Worm (Caenorhabditis elegans) whole organism, late embryonic: Measurements from ENCODE around the gene twk-44.

Experiments used
- ceh-14 ChIP-seq: sonication (generic microtip); optimal IDR thresholded peaks from 2 replicates; lab custom pipeline; 2016; ENCODE audit warnings: missing genotype, missing genetic modification characterization, missing compliant biosample characterization
- ceh-30 ChIP-seq: fragments of 150-350 bp; optimal IDR thresholded peaks from 2 replicates; lab custom pipeline; 2014; ENCODE audit warnings: missing biosample characterization, missing genetic modification characterization
- dmd-4 ChIP-seq: sonication (generic microtip); optimal IDR thresholded peaks from 2 replicates; lab custom pipeline; 2016; ENCODE audit warnings: borderline replicate concordance, missing genetic modification characterization, missing compliant biosample characterization
- fkh-10 ChIP-seq: fragments of 150-350 bp; optimal IDR thresholded peaks from 2 replicates; lab custom pipeline; 2014; ENCODE audit warnings: missing biosample characterization, missing genetic modification reagents, missing genetic modification characterization
- hlh-6 ChIP-seq: sonication (generic microtip); optimal IDR thresholded peaks from 2 replicates; lab custom pipeline; 2016; ENCODE audit warnings: missing genotype, missing genetic modification characterization, missing compliant biosample characterization
- nfya-1 ChIP-seq: sonication (generic microtip); optimal IDR thresholded peaks from 2 replicates; lab custom pipeline; 2017; ENCODE audit warnings: missing genetic modification characterization, mild to moderate bottlenecking, missing compliant biosample characterization, antibody characterized with exemption, moderate library complexity
- nhr-11 ChIP-seq: fragments of 150-350 bp; optimal IDR thresholded peaks from 2 replicates; lab custom pipeline; 2014; ENCODE audit warnings: missing biosample characterization, missing genetic modification characterization
- odd-2 ChIP-seq: sonication (generic microtip); optimal IDR thresholded peaks from 2 replicates; lab custom pipeline; 2017; ENCODE audit warnings: antibody characterized with exemption, mild to moderate bottlenecking, missing genetic modification characterization, missing compliant biosample characterization
- pha-4 ChIP-seq: fragments of 150-350 bp; optimal IDR thresholded peaks from 2 replicates; lab custom pipeline; 2018; ENCODE audit warnings: missing biosample characterization, missing genetic modification reagents, missing genetic modification characterization
- pqm-1 ChIP-seq: sonication (generic microtip); optimal IDR thresholded peaks from 2 replicates; lab custom pipeline; 2016; ENCODE audit warnings: missing genetic modification characterization, missing compliant biosample characterization
- rnt-1 ChIP-seq: sonication (generic microtip); optimal IDR thresholded peaks from 2 replicates; lab custom pipeline; 2016; ENCODE audit warnings: missing genetic modification characterization, missing compliant biosample characterization
- tbx-2 ChIP-seq: sonication (generic microtip); optimal IDR thresholded peaks from 2 replicates; lab custom pipeline; 2016; ENCODE audit warnings: missing genetic modification characterization, missing compliant biosample characterization
- unc-55 ChIP-seq: sonication (generic microtip); optimal IDR thresholded peaks from 2 replicates; lab custom pipeline; 2017; ENCODE audit warnings: missing biosample characterization, missing genetic modification reagents, missing genetic modification characterization

- TF ChIP-seq ceh-30 (tag; lab: Kevin White, UChicago), result no peak
- TF ChIP-seq dmd-4, result no peak
- TF ChIP-seq nfya-1 (tag; lab: Kevin White, UChicago), result no peak
- no peak for TF ChIP-seq hlh-6 (tag; lab: Kevin White, UChicago)
- no peak for TF ChIP-seq unc-55
- TF ChIP-seq tbx-2 (tag; lab: Kevin White, UChicago), result no peak
- no peak for TF ChIP-seq fkh-10
- no peak for TF ChIP-seq odd-2
- TF ChIP-seq pha-4 (tag; lab: Kevin White, UChicago), result no peak
- TF ChIP-seq nhr-11 (tag; lab: Kevin White, UChicago), result no peak
- TF ChIP-seq pqm-1 (tag; lab: Kevin White, UChicago), result no peak
- no peak for TF ChIP-seq ceh-14 (tag; lab: Kevin White, UChicago)
- TF ChIP-seq rnt-1 (tag; lab: Kevin White, UChicago), result no peak
Observed at ce11 chrX:11623442-11623841, 3.5 kb downstream of the twk-44 start.
